Fruit fly (Drosophila melanogaster): ENCODE measurements around the gene ND-ACP.

- TF ChIP-seq CG6854 (GFP tag; optimal IDR thresholded peaks at IDR 0.05) (peak; percentile 98), lz (GFP tag; optimal IDR thresholded peaks at IDR 0.05) (peak; percentile 97), Hr38 (GFP tag; optimal IDR thresholded peaks at IDR 0.05) (peak; percentile 12)
These were observed 10.5 kb upstream of the ND-ACP start for dm6 chr3L:1319097-1319725.

All from whole organism, prepupa.